Fruit fly (Drosophila melanogaster): ENCODE results near the gene Akap200.

The Akap200 gene

DNA sequence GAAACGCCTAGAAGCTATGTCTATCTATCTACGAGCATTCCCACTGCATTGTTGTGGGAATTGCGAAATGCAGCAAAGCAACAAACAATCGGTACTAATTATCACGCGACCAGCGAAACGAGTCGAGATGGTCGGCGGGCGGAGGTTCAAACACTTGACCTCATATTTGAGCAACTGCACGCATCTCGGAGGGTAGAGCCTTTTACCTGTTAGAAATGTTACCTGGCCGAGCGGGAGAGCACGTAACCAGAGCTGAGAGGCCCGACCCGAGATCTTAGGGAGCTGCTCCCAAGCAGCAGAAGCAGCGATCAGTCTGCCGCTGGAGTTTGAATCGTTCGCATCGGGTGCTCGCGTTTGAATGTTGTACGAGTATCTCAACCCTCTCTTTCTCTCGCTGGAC, 62.9 kb downstream of the Akap200 start (continued):
- TF ChIP-seq CG8359 (GFP tag; optimal IDR thresholded peaks at IDR 0.05; ENCODE audit: borderline replicate concordance) = no peak
- no peak for TF ChIP-seq inv (GFP tag; IDR thresholded peaks at IDR 0.05; ENCODE audit: partially characterized antibody)
- no peak for TF ChIP-seq CG6813 (GFP tag; optimal IDR thresholded peaks at IDR 0.05)
- TF ChIP-seq gem (tag; optimal IDR thresholded peaks at IDR 0.05) = no peak
- no peak for TF ChIP-seq CG13624 (GFP tag; optimal IDR thresholded peaks at IDR 0.05)
- 0 out of 4 replicates have a peak, but pooled peaks have one; percentile 28 for TF ChIP-seq Dll (GFP tag; IDR thresholded peaks at IDR 0.05; ENCODE audit: partially characterized antibody)
- TF ChIP-seq CG12236 (GFP tag; optimal IDR thresholded peaks at IDR 0.05) = no peak
- TF ChIP-seq Sry-β (GFP tag; optimal IDR thresholded peaks at IDR 0.05) = no peak
- no peak for TF ChIP-seq ato (GFP tag; IDR thresholded peaks at IDR 0.05; ENCODE audit: partially characterized antibody)
- TF ChIP-seq toy (GFP tag; IDR thresholded peaks at IDR 0.05) = no peak
- TF ChIP-seq kni (GFP tag; optimal IDR thresholded peaks at IDR 0.05) = peak; percentile 75
- no peak for TF ChIP-seq Blimp-1 (GFP tag; optimal IDR thresholded peaks at IDR 0.05)
- peak; percentile 15 for TF ChIP-seq D (optimal IDR thresholded peaks at IDR 0.05)
- no peak for TF ChIP-seq D (GFP tag; optimal IDR thresholded peaks at IDR 0.05)
- TF ChIP-seq seq (GFP tag; IDR thresholded peaks at IDR 0.05) = 0 out of 2 replicates have a peak, but pooled peaks have one; percentile 12
- no peak for TF ChIP-seq HLH4C (GFP tag; IDR thresholded peaks at IDR 0.05; ENCODE audit: partially characterized antibody)
- TF ChIP-seq pros (GFP tag; optimal IDR thresholded peaks at IDR 0.05) = peak; percentile 71
- no peak for TF ChIP-seq CG30403 (GFP tag; optimal IDR thresholded peaks at IDR 0.05)
- TF ChIP-seq shn (GFP tag; optimal IDR thresholded peaks at IDR 0.05) = no peak
- no peak for TF ChIP-seq CG11695 (GFP tag; IDR thresholded peaks at IDR 0.05)
- TF ChIP-seq slou (GFP tag; optimal IDR thresholded peaks at IDR 0.05) = no peak
- no peak for TF ChIP-seq pnt (GFP tag; optimal IDR thresholded peaks at IDR 0.05)
- 0 out of 3 replicates have a peak, but pooled peaks have one; percentile 40 for TF ChIP-seq zen2 (GFP tag; IDR thresholded peaks at IDR 0.05; ENCODE audit: partially characterized antibody)
- TF ChIP-seq CG15269 (tag; optimal IDR thresholded peaks at IDR 0.05) = no peak
- no peak for TF ChIP-seq CG17186 (GFP tag; optimal IDR thresholded peaks at IDR 0.05)
- peak; percentile 46 for TF ChIP-seq chm (GFP tag; IDR thresholded peaks at IDR 0.05)
- TF ChIP-seq gt (GFP tag; IDR thresholded peaks at IDR 0.05) = no peak
- TF ChIP-seq unc-4 (GFP tag; IDR thresholded peaks at IDR 0.05; ENCODE audit: partially characterized antibody) = no peak
- no peak for TF ChIP-seq CG2116 (GFP tag; optimal IDR thresholded peaks at IDR 0.05)
- peak; percentile 55 for TF ChIP-seq Jarid2 (GFP tag; optimal IDR thresholded peaks at IDR 0.05)
- TF ChIP-seq E2f2 (GFP tag; IDR thresholded peaks at IDR 0.05) = peak; percentile 30; the same call in 1 of the 2 replicates
- no peak for TF ChIP-seq hth (optimal IDR thresholded peaks at IDR 0.05)
- TF ChIP-seq fd96Cb (tag; optimal IDR thresholded peaks at IDR 0.05) = no peak
- TF ChIP-seq bigmax (GFP tag; optimal IDR thresholded peaks at IDR 0.05) = no peak
- no peak for TF ChIP-seq Aef1 (GFP tag; IDR thresholded peaks at IDR 0.05)
- TF ChIP-seq vnd (GFP tag; IDR thresholded peaks at IDR 0.05; ENCODE audit: partially characterized antibody) = no peak
- no peak for TF ChIP-seq tup (GFP tag; optimal IDR thresholded peaks at IDR 0.05)
- no peak for TF ChIP-seq Side (GFP tag; optimal IDR thresholded peaks at IDR 0.05)
- TF ChIP-seq CG11085 (GFP tag; IDR thresholded peaks at IDR 0.05) = no peak
- no peak for TF ChIP-seq CG17568 (GFP tag; optimal IDR thresholded peaks at IDR 0.05)
- TF ChIP-seq CG31224 (GFP tag; IDR thresholded peaks at IDR 0.05) = no peak
- no peak for TF ChIP-seq ftz-f1 (GFP tag; optimal IDR thresholded peaks at IDR 0.05)
- no peak for TF ChIP-seq dan (GFP tag; IDR thresholded peaks at IDR 0.05)
- no peak for TF ChIP-seq Pdp1 (GFP tag; optimal IDR thresholded peaks at IDR 0.05)
- TF ChIP-seq CG31365 (tag; optimal IDR thresholded peaks at IDR 0.05) = no peak
- no peak for TF ChIP-seq CG33213 (GFP tag; optimal IDR thresholded peaks at IDR 0.05)
- no peak for TF ChIP-seq gsb-n (tag; optimal IDR thresholded peaks at IDR 0.05)
- TF ChIP-seq Sox100B (GFP tag; optimal IDR thresholded peaks at IDR 0.05) = no peak
- TF ChIP-seq CG18011 (GFP tag; optimal IDR thresholded peaks at IDR 0.05) = no peak
- TF ChIP-seq CG17612 (GFP tag; IDR thresholded peaks at IDR 0.05) = no peak
- no peak for TF ChIP-seq org-1 (GFP tag; optimal IDR thresholded peaks at IDR 0.05)

Data from whole organism, embryonic.